Worm (Caenorhabditis elegans) whole organism, late embryonic: ENCODE data around the gene Y70C5B.2.

ENCODE experiments used
- C08G9.2 ChIP-seq: sonication (generic microtip); optimal IDR thresholded peaks from 2 replicates; lab custom pipeline; 2016; ENCODE audit warnings: mild to moderate bottlenecking, missing genetic modification characterization, moderate library complexity, missing compliant biosample characterization
- C38D4.7 ChIP-seq: fragments of 200-800 bp; sonication (Bioruptor generic); optimal IDR thresholded peaks from 2 replicates; lab custom pipeline; 2018; ENCODE audit warnings: mild to moderate bottlenecking, missing genetic modification characterization, moderate library complexity, missing compliant biosample characterization
- F13H6.1 ChIP-seq: sonication (generic microtip); optimal IDR thresholded peaks from 2 replicates; lab custom pipeline; 2016; ENCODE audit warnings: missing genetic modification characterization, missing compliant biosample characterization
- T23F11.4 ChIP-seq: fragments of 200-800 bp; sonication (Bioruptor generic); optimal IDR thresholded peaks from 2 replicates; lab custom pipeline; 2018; ENCODE audit warnings: mild to moderate bottlenecking, missing genetic modification characterization, missing compliant biosample characterization
- ahr-1 ChIP-seq: sonication (generic microtip); optimal IDR thresholded peaks from 2 replicates; lab custom pipeline; 2016; ENCODE audit warnings: missing genetic modification characterization, missing compliant biosample characterization
- ama-1 ChIP-seq: fragments of 150-350 bp; optimal IDR thresholded peaks from 2 replicates; lab custom pipeline; 2014
- ceh-14 ChIP-seq: sonication (generic microtip); optimal IDR thresholded peaks from 2 replicates; lab custom pipeline; 2016; ENCODE audit warnings: missing genotype, missing genetic modification characterization, missing compliant biosample characterization
- ceh-19 ChIP-seq: fragments of 200-800 bp; sonication (Bioruptor generic); optimal IDR thresholded peaks from 2 replicates; lab custom pipeline; 2018; ENCODE audit warnings: mild to moderate bottlenecking, missing genetic modification characterization, missing compliant biosample characterization
- ceh-2 ChIP-seq: sonication (generic microtip); optimal IDR thresholded peaks from 2 replicates; lab custom pipeline; 2016; ENCODE audit warnings: missing genotype, missing genetic modification characterization, missing compliant biosample characterization
- ceh-22 ChIP-seq: sonication (generic microtip); optimal IDR thresholded peaks from 2 replicates; lab custom pipeline; 2017; ENCODE audit warnings: missing biosample characterization, missing genetic modification characterization
- ceh-30 ChIP-seq: fragments of 150-350 bp; optimal IDR thresholded peaks from 2 replicates; lab custom pipeline; 2014; ENCODE audit warnings: missing biosample characterization, missing genetic modification characterization
- ceh-31 ChIP-seq: sonication (generic microtip); optimal IDR thresholded peaks from 2 replicates; lab custom pipeline; 2016; ENCODE audit warnings: missing genetic modification characterization, missing compliant biosample characterization
- ceh-34 ChIP-seq: sonication (generic microtip); optimal IDR thresholded peaks from 2 replicates; lab custom pipeline; 2016; ENCODE audit warnings: mild to moderate bottlenecking, missing genetic modification characterization, missing compliant biosample characterization
- ceh-48 ChIP-seq: sonication (generic microtip); optimal IDR thresholded peaks from 2 replicates; lab custom pipeline; 2016; ENCODE audit warnings: missing genetic modification characterization, inconsistent platforms, missing compliant biosample characterization
- ceh-9 ChIP-seq: sonication (generic microtip); optimal IDR thresholded peaks from 2 replicates; lab custom pipeline; 2016; ENCODE audit warnings: mild to moderate bottlenecking, missing genetic modification characterization, inconsistent platforms, missing compliant biosample characterization
- che-1 ChIP-seq: sonication (generic microtip); optimal IDR thresholded peaks from 2 replicates; lab custom pipeline; 2016; ENCODE audit warnings: mild to moderate bottlenecking, missing genetic modification characterization, missing compliant biosample characterization
- dmd-4 ChIP-seq: sonication (generic microtip); optimal IDR thresholded peaks from 2 replicates; lab custom pipeline; 2016; ENCODE audit warnings: borderline replicate concordance, missing genetic modification characterization, missing compliant biosample characterization
- dve-1 ChIP-seq: sonication (generic microtip); optimal IDR thresholded peaks from 2 replicates; lab custom pipeline; 2017; ENCODE audit warnings: antibody characterized with exemption, mild to moderate bottlenecking, missing genetic modification characterization, missing compliant biosample characterization
- elt-4 ChIP-seq: sonication (generic microtip); optimal IDR thresholded peaks from 2 replicates; lab custom pipeline; 2016; ENCODE audit warnings: missing genetic modification characterization, missing compliant biosample characterization
- ets-4 ChIP-seq: sonication (generic microtip); optimal IDR thresholded peaks from 2 replicates; lab custom pipeline; 2016; ENCODE audit warnings: missing genetic modification characterization, missing compliant biosample characterization
- eyg-1 ChIP-seq: sonication (generic microtip); optimal IDR thresholded peaks from 2 replicates; lab custom pipeline; 2016; ENCODE audit warnings: missing genotype, missing genetic modification characterization, missing compliant biosample characterization
- fax-1 ChIP-seq: sonication (generic microtip); optimal IDR thresholded peaks from 2 replicates; lab custom pipeline; 2016; ENCODE audit warnings: missing genotype, missing genetic modification characterization, missing compliant biosample characterization
- fkh-6 ChIP-seq: sonication (generic microtip); optimal IDR thresholded peaks from 2 replicates; lab custom pipeline; 2016; ENCODE audit warnings: missing genetic modification characterization, missing compliant biosample characterization
- hlh-13 ChIP-seq: fragments of 200-800 bp; sonication (Bioruptor generic); optimal IDR thresholded peaks from 2 replicates; lab custom pipeline; 2018; ENCODE audit warnings: mild to moderate bottlenecking, missing genetic modification characterization, missing compliant biosample characterization
- hlh-30 ChIP-seq: sonication (generic microtip); optimal IDR thresholded peaks from 2 replicates; lab custom pipeline; 2017; ENCODE audit warnings: antibody characterized with exemption, missing genetic modification characterization, missing compliant biosample characterization; ENCODE audit not compliant: insufficient read depth
- hlh-6 ChIP-seq: sonication (generic microtip); optimal IDR thresholded peaks from 2 replicates; lab custom pipeline; 2016; ENCODE audit warnings: missing genotype, missing genetic modification characterization, missing compliant biosample characterization
- lin-11 ChIP-seq: fragments of 200-800 bp; sonication (Bioruptor generic); optimal IDR thresholded peaks from 2 replicates; lab custom pipeline; 2018; ENCODE audit warnings: mild to moderate bottlenecking, missing genetic modification characterization, missing compliant biosample characterization
- nhr-232 ChIP-seq: sonication (generic microtip); optimal IDR thresholded peaks from 2 replicates; lab custom pipeline; 2016; ENCODE audit warnings: missing genetic modification characterization, missing compliant biosample characterization
- npax-4 ChIP-seq: sonication (generic microtip); optimal IDR thresholded peaks from 2 replicates; lab custom pipeline; 2016; ENCODE audit warnings: missing genetic modification characterization, missing compliant biosample characterization
- odd-2 ChIP-seq: sonication (generic microtip); optimal IDR thresholded peaks from 2 replicates; lab custom pipeline; 2017; ENCODE audit warnings: antibody characterized with exemption, mild to moderate bottlenecking, missing genetic modification characterization, missing compliant biosample characterization
- pax-1 ChIP-seq: fragments of 150-350 bp; optimal IDR thresholded peaks from 2 replicates; lab custom pipeline; 2014; ENCODE audit warnings: missing biosample characterization, missing genetic modification characterization
- pha-4 ChIP-seq: fragments of 150-350 bp; optimal IDR thresholded peaks from 2 replicates; lab custom pipeline; 2018; ENCODE audit warnings: missing biosample characterization, missing genetic modification reagents, missing genetic modification characterization
- sox-2 ChIP-seq: fragments of 200-800 bp; sonication (Bioruptor generic); IDR thresholded peaks from 2 replicates; pipeline ENCODE4 v1.3.6; 2022; ENCODE audit warnings: missing genetic modification reagents, missing genetic modification characterization, missing compliant biosample characterization
- sox-4 ChIP-seq: sonication (generic microtip); optimal IDR thresholded peaks from 2 replicates; lab custom pipeline; 2017; ENCODE audit warnings: mild to moderate bottlenecking, missing genetic modification characterization, inconsistent platforms, missing compliant biosample characterization
- unc-42 ChIP-seq: sonication (generic microtip); optimal IDR thresholded peaks from 2 replicates; lab custom pipeline; 2016; ENCODE audit warnings: missing genotype, missing genetic modification characterization, missing compliant biosample characterization
- zip-5 ChIP-seq: sonication (generic microtip); optimal IDR thresholded peaks from 2 replicates; lab custom pipeline; 2016; ENCODE audit warnings: missing genetic modification characterization, missing compliant biosample characterization

The Y70C5B.2 gene

ce11 chrV:16679981-16680380 lies 19.3 kb upstream of the Y70C5B.2 start, which contains the start of gene srw-44:
TSS of gene srw-44 (plus strand) at chrV:16680281.
- no peak for TF ChIP-seq hlh-6
- TF ChIP-seq C08G9.2 (tag; lab: Kevin White, UChicago), result no peak
- no peak for TF ChIP-seq che-1 (tag; lab: Kevin White, UChicago)
- no peak for TF ChIP-seq ceh-48 (tag; lab: Kevin White, UChicago)
- TF ChIP-seq, all 69 proteins: peak for 0

- TF ChIP-seq dmd-4 (tag; lab: Kevin White, UChicago), result no peak
- TF ChIP-seq dve-1 (tag; lab: Kevin White, UChicago), result no peak
- no peak for TF ChIP-seq npax-4 (tag; lab: Kevin White, UChicago)
These were observed 18.5 kb upstream of the Y70C5B.2 start, which contains the start of gene srz-103 for ce11 chrV:16679237-16679636. TSS of gene srz-103 (minus strand) at chrV:16679337.

ce11 chrV:16675553-16675952 lies 14.8 kb upstream of the Y70C5B.2 start, which contains the start of gene srz-1:
TSS of gene srz-1 (plus strand) at chrV:16675853.
- no peak for TF ChIP-seq eyg-1
- TF ChIP-seq elt-4, result no peak
- no peak for TF ChIP-seq ahr-1 (tag; lab: Kevin White, UChicago)
- TF ChIP-seq che-1 (tag; lab: Kevin White, UChicago), result no peak
- TF ChIP-seq, all 69 proteins: peak for 0

ce11 chrV:16674399-16674798 lies 13.7 kb upstream of the Y70C5B.2 start:
- TF ChIP-seq ceh-9 (tag; lab: Kevin White, UChicago), result no peak
- TF ChIP-seq F13H6.1, result no peak
- TF ChIP-seq ceh-2, result no peak
- TF ChIP-seq ceh-14 (tag; lab: Kevin White, UChicago), result no peak
- no peak for TF ChIP-seq odd-2
- no peak for TF ChIP-seq ahr-1 (tag; lab: Kevin White, UChicago)
- no peak for TF ChIP-seq ceh-19 (GFP tag; lab: Kevin White, UChicago)
- no peak for TF ChIP-seq C38D4.7 (GFP tag; lab: Kevin White, UChicago)
- TF ChIP-seq ceh-31, result no peak
- TF ChIP-seq unc-42 (tag; lab: Kevin White, UChicago), result no peak
- no peak for TF ChIP-seq T23F11.4
- TF ChIP-seq hlh-6, result no peak
- TF ChIP-seq npax-4 (tag; lab: Kevin White, UChicago), result no peak
- no peak for TF ChIP-seq ceh-34 (tag; lab: Kevin White, UChicago)
- TF ChIP-seq hlh-13 (GFP tag; lab: Kevin White, UChicago), result no peak
- TF ChIP-seq ama-1 (lab: Kevin White, UChicago), result no peak
- TF ChIP-seq ceh-48 (tag; lab: Kevin White, UChicago), result no peak
- TF ChIP-seq lin-11 (tag; lab: Kevin White, UChicago), result no peak
- no peak for TF ChIP-seq nhr-232

ce11 chrV:16672198-16672597 lies 11.5 kb upstream of the Y70C5B.2 start, which contains the start of gene F14F8.8:
TSS of gene F14F8.8 (minus strand) at chrV:16672298.
- TF ChIP-seq ceh-22 (tag; lab: Kevin White, UChicago) (no peak), zip-5 (tag; lab: Kevin White, UChicago) (no peak), ceh-2 (no peak), sox-4 (no peak), eyg-1 (no peak), npax-4 (tag; lab: Kevin White, UChicago) (no peak), F13H6.1 (no peak), elt-4 (no peak), sox-2 (GFP tag; lab: Robert Waterston, UW) (no peak)

- TF ChIP-seq ama-1 (lab: Kevin White, UChicago), result no peak
- no peak for TF ChIP-seq ceh-2
- TF ChIP-seq pax-1, result no peak
- no peak for TF ChIP-seq ceh-34 (tag; lab: Kevin White, UChicago)
- TF ChIP-seq che-1 (tag; lab: Kevin White, UChicago), result no peak
- TF ChIP-seq elt-4, result no peak
- TF ChIP-seq dve-1 (tag; lab: Kevin White, UChicago), result no peak
- TF ChIP-seq fax-1 (tag; lab: Kevin White, UChicago), result no peak
- TF ChIP-seq pha-4 (tag; lab: Kevin White, UChicago), result no peak
- no peak for TF ChIP-seq T23F11.4
- no peak for TF ChIP-seq fkh-6 (tag; lab: Kevin White, UChicago)
- TF ChIP-seq ets-4 (tag; lab: Kevin White, UChicago), result no peak
- no peak for TF ChIP-seq C08G9.2 (tag; lab: Kevin White, UChicago)
- TF ChIP-seq ceh-48 (tag; lab: Kevin White, UChicago), result no peak
- no peak for TF ChIP-seq ceh-30
- TF ChIP-seq sox-2 (GFP tag; lab: Robert Waterston, UW), result no peak
- TF ChIP-seq ahr-1 (tag; lab: Kevin White, UChicago), result no peak
- TF ChIP-seq hlh-30 (tag; lab: Kevin White, UChicago), result no peak
These were observed 10.5 kb upstream of the Y70C5B.2 start, which contains the start of gene str-61 for ce11 chrV:16671190-16671589. TSS of gene str-61 (minus strand) at chrV:16671290.
